Fruit fly (Drosophila melanogaster): Measurements from ENCODE around the gene CG16734.

The CG16734 gene

dm6 chr3R:9229996-9230601 lies 24.8 kb upstream of the CG16734 start:
- TF ChIP-seq Myc (optimal IDR thresholded peaks at IDR 0.05) (no peak), CG32264 (GFP tag; optimal IDR thresholded peaks at IDR 0.05) (no peak), GATAd (GFP tag; optimal IDR thresholded peaks at IDR 0.05) (no peak), dsf (GFP tag; optimal IDR thresholded peaks at IDR 0.05; ENCODE audit: borderline replicate concordance) (no peak), Dif (GFP tag; optimal IDR thresholded peaks at IDR 0.05; ENCODE audit: partially characterized antibody) (no peak), fru (GFP tag; optimal IDR thresholded peaks at IDR 0.05) (peak; percentile 43), Mio (GFP tag; optimal IDR thresholded peaks at IDR 0.05) (no peak), brk (GFP tag; optimal IDR thresholded peaks at IDR 0.05) (no peak), foxo (GFP tag; optimal IDR thresholded peaks at IDR 0.05) (peak in 1 of 2 experiments; percentile 33), Hr83 (GFP tag; optimal IDR thresholded peaks at IDR 0.05; ENCODE audit: poor library complexity, severe bottlenecking) (no peak), sage (GFP tag; optimal IDR thresholded peaks at IDR 0.05) (peak; percentile 24), sv (GFP tag; optimal IDR thresholded peaks at IDR 0.05) (no peak), br (GFP tag; optimal IDR thresholded peaks at IDR 0.05) (peak; percentile 36), HLH106 (tag; optimal IDR thresholded peaks at IDR 0.05) (no peak), Hnf4 (GFP tag; optimal IDR thresholded peaks at IDR 0.05) (no peak), Jra (GFP tag; optimal IDR thresholded peaks at IDR 0.05) (no peak), psq (GFP tag; optimal IDR thresholded peaks at IDR 0.05) (peak; percentile 10), h (GFP tag; optimal IDR thresholded peaks at IDR 0.05) (peak; percentile 45), OdsH (GFP tag; optimal IDR thresholded peaks at IDR 0.05) (peak; percentile 18), ey (GFP tag; optimal IDR thresholded peaks at IDR 0.05) (no peak), Hr78 (GFP tag; optimal IDR thresholded peaks at IDR 0.05) (no peak), dl (GFP tag; optimal IDR thresholded peaks at IDR 0.05; ENCODE audit: insufficient read depth in 1 of 2, partially characterized antibody in 2 of 2) (no peak), rgr (GFP tag; optimal IDR thresholded peaks at IDR 0.05) (peak; percentile 48), tai (GFP tag; optimal IDR thresholded peaks at IDR 0.05) (no peak), dmrt93B (GFP tag; optimal IDR thresholded peaks at IDR 0.05) (no peak), N (GFP tag; optimal IDR thresholded peaks at IDR 0.05) (no peak), usp (GFP tag; optimal IDR thresholded peaks at IDR 0.05) (no peak), jim (GFP tag; optimal IDR thresholded peaks at IDR 0.05) (no peak), Rel (GFP tag; optimal IDR thresholded peaks at IDR 0.05) (no peak), Rel (tag; optimal IDR thresholded peaks at IDR 0.05) (peak; percentile 50), Dfd (GFP tag; optimal IDR thresholded peaks at IDR 0.05) (no peak), Sp1 (GFP tag; optimal IDR thresholded peaks at IDR 0.05) (peak; percentile 9), pan (optimal IDR thresholded peaks at IDR 0.05) (no peak), Abd-B (GFP tag; optimal IDR thresholded peaks at IDR 0.05) (no peak), CrebA (GFP tag; optimal IDR thresholded peaks at IDR 0.05; ENCODE audit: borderline replicate concordance) (no peak), Vsx2 (GFP tag; optimal IDR thresholded peaks at IDR 0.05; ENCODE audit: partially characterized antibody) (no peak), CG9705 (GFP tag; optimal IDR thresholded peaks at IDR 0.05) (no peak), lola (GFP tag; optimal IDR thresholded peaks at IDR 0.05) (no peak), woc (GFP tag; optimal IDR thresholded peaks at IDR 0.05) (peak; percentile 51)

dm6 chr3R:9232346-9232745 lies 22.5 kb upstream of the CG16734 start:
- TF ChIP-seq Dfd (GFP tag; optimal IDR thresholded peaks at IDR 0.05) (peak; percentile 92), brk (GFP tag; optimal IDR thresholded peaks at IDR 0.05) (no peak), tai (GFP tag; optimal IDR thresholded peaks at IDR 0.05) (no peak), lola (GFP tag; optimal IDR thresholded peaks at IDR 0.05) (no peak)

- peak; percentile 97 for TF ChIP-seq Dfd (GFP tag; optimal IDR thresholded peaks at IDR 0.05)
- TF ChIP-seq ey (GFP tag; optimal IDR thresholded peaks at IDR 0.05): no peak
Measured at dm6 chr3R:9233763-9234162, 21.1 kb upstream of the CG16734 start.
